Worm (Caenorhabditis elegans): ENCODE data around the gene clec-8.

ce11 chrII:12612218-12612617, 34.4 kb upstream of the clec-8 start, which contains the start of gene nspe-4:
- TF ChIP-seq ztf-11 (tag; optimal IDR thresholded peaks at IDR 0.05) (no peak), snpc-4 (tag; optimal IDR thresholded peaks at IDR 0.05) (no peak), tbx-8 (GFP tag; optimal IDR thresholded peaks at IDR 0.05) (no peak), ces-1 (GFP tag; optimal IDR thresholded peaks at IDR 0.05) (no peak), ceh-39 (tag; optimal IDR thresholded peaks at IDR 0.05) (no peak), sptf-1 (tag; optimal IDR thresholded peaks at IDR 0.05) (no peak), zip-8 (tag; optimal IDR thresholded peaks at IDR 0.05) (no peak), lsy-2 (tag; optimal IDR thresholded peaks at IDR 0.05) (no peak), drap-1 (GFP tag; optimal IDR thresholded peaks at IDR 0.05) (no peak), elt-1 (tag; optimal IDR thresholded peaks at IDR 0.05; ENCODE audit: borderline replicate concordance, insufficient read depth) (no peak), lin-13 (tag; optimal IDR thresholded peaks at IDR 0.05) (no peak)
